Fruit fly (Drosophila melanogaster): ENCODE measurements around the gene CG5039.
A peak's percentile ranks its signal among the peaks of the same experiment; 100 is the strongest.

CG5039 gene

DNA sequence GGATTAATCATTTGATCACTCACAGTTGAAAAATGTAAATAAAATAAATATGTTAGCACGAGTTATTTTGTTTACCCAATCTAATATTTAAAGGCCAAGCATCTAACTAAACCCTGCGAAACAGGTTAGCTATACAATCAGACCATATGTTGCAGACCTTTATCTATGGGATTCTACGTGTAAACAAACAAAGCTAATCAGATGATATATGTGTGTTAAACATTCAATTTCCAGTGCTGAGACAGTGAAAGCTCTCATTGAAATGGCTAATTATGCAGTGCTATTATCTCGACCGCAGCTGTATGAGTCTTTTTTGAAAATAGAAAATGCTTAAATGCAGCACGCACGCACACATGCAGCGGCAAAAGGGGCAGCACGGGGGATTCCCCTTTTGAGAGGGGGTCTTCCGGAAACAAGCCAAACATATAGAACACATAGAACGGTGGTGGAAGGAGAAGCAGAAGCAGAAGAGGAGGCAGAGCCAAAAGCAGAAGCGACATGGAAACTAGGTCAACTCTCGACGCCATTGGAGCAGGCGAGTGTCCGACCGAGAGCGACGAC is 18.5 kb upstream of the CG5039 start (continued):
- TF ChIP-seq crol (GFP tag; IDR thresholded peaks at IDR 0.05) (peak; percentile 87), Asciz (GFP tag; optimal IDR thresholded peaks at IDR 0.05) (peak; percentile 19), CG11504 (tag; optimal IDR thresholded peaks at IDR 0.05) (peak; percentile 13), CG15601 (tag; optimal IDR thresholded peaks at IDR 0.05) (peak; percentile 4), CG17359 (tag; optimal IDR thresholded peaks at IDR 0.05) (peak; percentile 16), CG10979 (tag; optimal IDR thresholded peaks at IDR 0.05) (peak; percentile 6), Xrp1 (GFP tag; IDR thresholded peaks at IDR 0.05) (no peak), rib (GFP tag; IDR thresholded peaks at IDR 0.05) (no peak), Drgx (GFP tag; IDR thresholded peaks at IDR 0.05) (peak; percentile 16; the same call in 1 of the 2 replicates), CG11695 (GFP tag; IDR thresholded peaks at IDR 0.05) (0 out of 3 replicates have a peak, but pooled peaks have one; percentile 10), cg (GFP tag; optimal IDR thresholded peaks at IDR 0.05) (peak; percentile 35), bigmax (GFP tag; optimal IDR thresholded peaks at IDR 0.05) (no peak), CG14014 (GFP tag; IDR thresholded peaks at IDR 0.05) (peak; percentile 9; the same call in 1 of the 2 replicates), CG12391 (tag; optimal IDR thresholded peaks at IDR 0.05) (peak; percentile 23), Blimp-1 (GFP tag; optimal IDR thresholded peaks at IDR 0.05) (peak; percentile 25), aop (GFP tag; IDR thresholded peaks at IDR 0.05) (peak; percentile 75), CG10565 (GFP tag; optimal IDR thresholded peaks at IDR 0.05) (no peak), chinmo (GFP tag; IDR thresholded peaks at IDR 0.05; ENCODE audit: partially characterized antibody) (0 out of 4 replicates have a peak, but pooled peaks have one; percentile 45), NK7.1 (GFP tag; optimal IDR thresholded peaks at IDR 0.05) (no peak)

DNA sequence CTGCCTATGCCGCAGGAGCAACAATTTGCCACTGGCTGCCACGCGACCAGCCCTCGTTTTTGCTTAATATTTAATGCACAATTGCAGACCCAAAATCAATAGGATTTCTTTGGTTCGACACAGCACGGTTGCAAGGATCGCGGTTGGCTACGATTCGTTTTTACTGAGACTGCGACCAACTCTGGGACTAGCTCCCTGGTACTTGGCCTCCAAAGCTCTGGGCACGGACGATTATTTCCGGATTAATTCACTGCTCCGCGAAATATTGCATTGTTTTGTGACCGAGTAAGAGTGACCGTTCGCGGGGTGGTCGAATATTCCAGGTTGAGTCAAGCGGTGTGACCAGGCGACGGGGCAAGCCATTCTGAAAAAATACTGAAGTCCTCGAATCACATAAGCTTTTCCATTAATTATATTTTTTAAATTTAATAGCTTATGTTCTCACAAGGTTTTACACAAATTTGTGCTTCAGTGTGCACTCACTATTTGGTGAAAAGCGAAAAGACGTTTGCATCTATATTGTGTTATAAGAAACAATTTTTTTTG is 17.4 kb upstream of the CG5039 start, which contains the start of gene Tnks:
Tnks (minus strand) TSS at position 302 of the 546 bp plus-strand sequence.
- TF ChIP-seq E2f2 (GFP tag; IDR thresholded peaks at IDR 0.05) (no peak; the same call in 1 of the 2 replicates), PHDP (tag; optimal IDR thresholded peaks at IDR 0.05) (no peak), hb (GFP tag; IDR thresholded peaks at IDR 0.05; ENCODE audit: partially characterized antibody) (no peak), gcm2 (GFP tag; optimal IDR thresholded peaks at IDR 0.05) (no peak), ATbp (GFP tag; optimal IDR thresholded peaks at IDR 0.05) (no peak), Nf-YB (GFP tag; optimal IDR thresholded peaks at IDR 0.05) (no peak), CG10543 (GFP tag; optimal IDR thresholded peaks at IDR 0.05) (no peak), Hmr (GFP tag; optimal IDR thresholded peaks at IDR 0.05) (peak; percentile 32), grn (GFP tag; optimal IDR thresholded peaks at IDR 0.05) (no peak), tgo (GFP tag; IDR thresholded peaks at IDR 0.05) (no peak), ci (GFP tag; IDR thresholded peaks at IDR 0.05) (no peak), Elba2 (GFP tag; optimal IDR thresholded peaks at IDR 0.05) (no peak), CG12391 (tag; optimal IDR thresholded peaks at IDR 0.05) (peak; percentile 37), CG7987 (GFP tag; optimal IDR thresholded peaks at IDR 0.05) (no peak), bigmax (GFP tag; optimal IDR thresholded peaks at IDR 0.05) (no peak), CG15479 (GFP tag; optimal IDR thresholded peaks at IDR 0.05) (no peak), twi (tag; optimal IDR thresholded peaks at IDR 0.05) (no peak), jing (GFP tag; optimal IDR thresholded peaks at IDR 0.05) (no peak), TFAM (GFP tag; optimal IDR thresholded peaks at IDR 0.05) (no peak), kah (GFP tag; optimal IDR thresholded peaks at IDR 0.05) (no peak), ase (GFP tag; IDR thresholded peaks at IDR 0.05) (no peak), tin (GFP tag; optimal IDR thresholded peaks at IDR 0.05) (peak; percentile 11), Dbx (GFP tag; IDR thresholded peaks at IDR 0.05) (no peak), CG13775 (GFP tag; optimal IDR thresholded peaks at IDR 0.05) (no peak), kay (GFP tag; optimal IDR thresholded peaks at IDR 0.05) (no peak), Atf-2 (GFP tag; optimal IDR thresholded peaks at IDR 0.05) (no peak), C15 (GFP tag; IDR thresholded peaks at IDR 0.05) (no peak), mirr (GFP tag; optimal IDR thresholded peaks at IDR 0.05) (no peak), CG8388 (GFP tag; optimal IDR thresholded peaks at IDR 0.05) (no peak), Bgb (GFP tag; IDR thresholded peaks at IDR 0.05; ENCODE audit: partially characterized antibody) (no peak), pfk (GFP tag; optimal IDR thresholded peaks at IDR 0.05) (no peak), ham (GFP tag; IDR thresholded peaks at IDR 0.05) (no peak)

Measured in whole organism, embryonic.